Worm (Caenorhabditis elegans) whole organism, young adult: ENCODE data around the gene fbxb-1.

Experiments
- B0336.3 ChIP-seq: fragments of 200-800 bp; sonication (Bioruptor generic); IDR thresholded peaks from 2 replicates; pipeline ENCODE4 v1.3.6; 2022; ENCODE audit warnings: missing genetic modification characterization, missing compliant biosample characterization
- C06A6.2 ChIP-seq: fragments of 200-800 bp; sonication (Bioruptor generic); conservative IDR thresholded peaks from 2 replicates; pipeline ENCODE4 v1.3.6; 2022; ENCODE audit warnings: missing genetic modification characterization, missing compliant biosample characterization
- F10E7.11 ChIP-seq: sonication (generic microtip); optimal IDR thresholded peaks from 2 replicates; lab custom pipeline; 2017; ENCODE audit warnings: mild to moderate bottlenecking, missing genetic modification characterization, moderate library complexity, missing compliant biosample characterization
- F33H1.4 ChIP-seq: fragments of 200-800 bp; sonication (Bioruptor generic); IDR thresholded peaks from 2 replicates; pipeline ENCODE4 v1.3.6; 2022; ENCODE audit warnings: missing genetic modification reagents, missing genetic modification characterization, missing compliant biosample characterization
- F49E8.2 ChIP-seq: sonication (generic microtip); optimal IDR thresholded peaks from 3 replicates; lab custom pipeline; 2017; ENCODE audit warnings: missing genetic modification characterization, mild to moderate bottlenecking, missing compliant biosample characterization, antibody characterized with exemption, moderate library complexity; ENCODE audit not compliant: insufficient read depth
- K12H6.12 ChIP-seq: fragments of 200-800 bp; sonication (Bioruptor generic); optimal IDR thresholded peaks from 2 replicates; lab custom pipeline; 2018; ENCODE audit warnings: mild to moderate bottlenecking, missing genetic modification characterization, missing compliant biosample characterization
- T07F8.4 ChIP-seq: sonication (generic microtip); optimal IDR thresholded peaks from 2 replicates; lab custom pipeline; 2016; ENCODE audit warnings: mild to moderate bottlenecking, missing genetic modification characterization, moderate library complexity, missing compliant biosample characterization
- Y79H2A.3 ChIP-seq: fragments of 200-800 bp; sonication (Bioruptor generic); conservative IDR thresholded peaks from 2 replicates; pipeline ENCODE4 v1.3.6; 2022; ENCODE audit warnings: missing genetic modification reagents, missing genetic modification characterization, missing compliant biosample characterization
- Y95B8A.8 ChIP-seq: fragments of 200-800 bp; sonication (Bioruptor generic); IDR thresholded peaks from 2 replicates; pipeline ENCODE4 v1.3.6; 2022; ENCODE audit warnings: missing genetic modification reagents, missing genetic modification characterization, missing compliant biosample characterization
- akir-1 ChIP-seq: fragments of 200-800 bp; sonication (Bioruptor generic); optimal IDR thresholded peaks from 2 replicates; lab custom pipeline; 2018; ENCODE audit warnings: mild to moderate bottlenecking, missing genetic modification characterization, moderate library complexity, missing compliant biosample characterization
- ama-1 ChIP-seq, 3 experiments: fragments of 150-350 bp in 1 of 3; sonication (generic microtip) in 2 of 3; optimal IDR thresholded peaks; 2 replicates each; lab custom pipeline; 2014 to 2018; ENCODE audit warnings: missing biosample characterization in 2 of 3, missing genetic modification characterization in 2 of 3, missing genetic modification reagents in 2 of 3
- aptf-2 ChIP-seq: fragments of 200-800 bp; sonication (Bioruptor generic); conservative IDR thresholded peaks from 2 replicates; pipeline ENCODE4 v1.3.6; 2022; ENCODE audit warnings: missing genetic modification reagents, missing genetic modification characterization, missing compliant biosample characterization
- bed-1 ChIP-seq: fragments of 200-800 bp; sonication (Bioruptor generic); IDR thresholded peaks from 2 replicates; pipeline ENCODE4 v1.3.6; 2022; ENCODE audit warnings: missing genetic modification reagents, missing genetic modification characterization, missing compliant biosample characterization
- cebp-2 ChIP-seq: fragments of 200-800 bp; sonication (Bioruptor generic); IDR thresholded peaks from 2 replicates; pipeline ENCODE4 v1.3.6; 2022; ENCODE audit warnings: missing genetic modification characterization, missing compliant biosample characterization
- ceh-100 ChIP-seq: fragments of 200-800 bp; sonication (Bioruptor generic); IDR thresholded peaks from 2 replicates; pipeline ENCODE4 v1.3.6; 2022; ENCODE audit warnings: missing genetic modification reagents, missing genetic modification characterization, missing compliant biosample characterization
- ceh-27 ChIP-seq: fragments of 200-800 bp; sonication (Bioruptor generic); optimal IDR thresholded peaks from 2 replicates; lab custom pipeline; 2018; ENCODE audit warnings: mild to moderate bottlenecking, missing genetic modification characterization, moderate library complexity, missing compliant biosample characterization
- ceh-58 ChIP-seq: fragments of 200-800 bp; sonication (Bioruptor generic); IDR thresholded peaks from 2 replicates; pipeline ENCODE4 v1.3.6; 2022; ENCODE audit warnings: missing genetic modification characterization, missing compliant biosample characterization
- ceh-79 ChIP-seq: sonication (generic microtip); optimal IDR thresholded peaks from 2 replicates; lab custom pipeline; 2017; ENCODE audit warnings: mild to moderate bottlenecking, missing genetic modification characterization, missing compliant biosample characterization
- dpff-1 ChIP-seq: sonication (generic microtip); optimal IDR thresholded peaks from 2 replicates; lab custom pipeline; 2017; ENCODE audit warnings: mild to moderate bottlenecking, missing genetic modification characterization, missing compliant biosample characterization
- efl-1 ChIP-seq: fragments of 150-350 bp; optimal IDR thresholded peaks from 2 replicates; lab custom pipeline; 2014; ENCODE audit warnings: missing biosample characterization, missing genetic modification reagents, missing genetic modification characterization
- egrh-3 ChIP-seq: fragments of 200-800 bp; sonication (Bioruptor generic); IDR thresholded peaks from 2 replicates; pipeline ENCODE4 v1.3.6; 2022; ENCODE audit warnings: missing genetic modification reagents, missing genetic modification characterization, missing compliant biosample characterization
- lin-26 ChIP-seq: fragments of 200-800 bp; sonication (Bioruptor generic); IDR thresholded peaks from 2 replicates; pipeline ENCODE4 v1.3.6; 2022; ENCODE audit warnings: missing genetic modification reagents, missing genetic modification characterization, missing compliant biosample characterization
- madf-3 ChIP-seq: fragments of 200-800 bp; sonication (Bioruptor generic); IDR thresholded peaks from 2 replicates; pipeline ENCODE4 v1.3.6; 2022; ENCODE audit warnings: missing genetic modification reagents, missing genetic modification characterization, missing compliant biosample characterization
- madf-8 ChIP-seq: fragments of 200-800 bp; sonication (Bioruptor generic); conservative IDR thresholded peaks from 2 replicates; pipeline ENCODE4 v1.3.6; 2022; ENCODE audit warnings: missing genetic modification reagents, missing genetic modification characterization, missing compliant biosample characterization
- mel-28 ChIP-seq: sonication (generic microtip); optimal IDR thresholded peaks from 2 replicates; lab custom pipeline; 2016; ENCODE audit warnings: borderline replicate concordance, mild to moderate bottlenecking, missing genetic modification characterization, missing compliant biosample characterization
- mes-4 ChIP-seq: sonication (generic microtip); optimal IDR thresholded peaks from 2 replicates; lab custom pipeline; 2016; ENCODE audit warnings: missing genotype, missing genetic modification characterization, missing compliant biosample characterization
- nfya-1 ChIP-seq: sonication (generic microtip); optimal IDR thresholded peaks from 2 replicates; lab custom pipeline; 2017; ENCODE audit warnings: antibody characterized with exemption, missing compliant biosample characterization, missing genetic modification characterization, borderline replicate concordance; ENCODE audit not compliant: insufficient read depth
- nhr-120 ChIP-seq: fragments of 200-800 bp; sonication (Bioruptor generic); IDR thresholded peaks from 2 replicates; pipeline ENCODE4 v1.3.6; 2022; ENCODE audit warnings: missing genetic modification characterization, missing compliant biosample characterization
- nhr-27 ChIP-seq: fragments of 200-800 bp; sonication (Bioruptor generic); optimal IDR thresholded peaks from 2 replicates; lab custom pipeline; 2018; ENCODE audit warnings: mild to moderate bottlenecking, missing genetic modification characterization, moderate library complexity, missing compliant biosample characterization
- rcor-1 ChIP-seq: fragments of 200-800 bp; sonication (Bioruptor generic); IDR thresholded peaks from 2 replicates; pipeline ENCODE4 v1.3.6; 2022; ENCODE audit warnings: missing genetic modification reagents, missing genetic modification characterization, missing compliant biosample characterization
- rpc-1 ChIP-seq, 2 experiments: fragments of 150-350 bp in 1 of 2; sonication (generic microtip) in 1 of 2; optimal IDR thresholded peaks; 2 replicates each; lab custom pipeline; 2014 to 2018; ENCODE audit warnings: missing biosample characterization in 1 of 2, missing genetic modification characterization in 1 of 2, missing genetic modification reagents in 1 of 2, missing genotype in 1 of 2
- sdz-38 ChIP-seq: sonication (generic microtip); optimal IDR thresholded peaks from 2 replicates; lab custom pipeline; 2016; ENCODE audit warnings: missing genotype, missing genetic modification characterization, missing compliant biosample characterization
- sea-2 ChIP-seq: fragments of 200-800 bp; sonication (Bioruptor generic); IDR thresholded peaks from 2 replicates; pipeline ENCODE4 v1.3.6; 2022; ENCODE audit warnings: missing genetic modification characterization, missing compliant biosample characterization
- snpc-1.1 ChIP-seq: sonication (generic microtip); optimal IDR thresholded peaks from 2 replicates; lab custom pipeline; 2017; ENCODE audit warnings: missing genetic modification characterization, mild to moderate bottlenecking, missing compliant biosample characterization, antibody characterized with exemption, moderate library complexity, missing genotype, missing genetic modification reagents; ENCODE audit not compliant: insufficient read depth
- snpc-1.3 ChIP-seq: sonication (generic microtip); optimal IDR thresholded peaks from 2 replicates; lab custom pipeline; 2017; ENCODE audit warnings: missing genetic modification characterization, mild to moderate bottlenecking, missing compliant biosample characterization, antibody characterized with exemption, moderate library complexity, missing genotype, missing genetic modification reagents; ENCODE audit not compliant: insufficient read depth
- somi-1 ChIP-seq: fragments of 200-800 bp; sonication (Bioruptor generic); optimal IDR thresholded peaks from 2 replicates; lab custom pipeline; 2018; ENCODE audit warnings: mild to moderate bottlenecking, missing genetic modification characterization, missing compliant biosample characterization
- tlf-1 ChIP-seq: fragments of 200-800 bp; sonication (Bioruptor generic); optimal IDR thresholded peaks from 2 replicates; lab custom pipeline; 2018; ENCODE audit warnings: mild to moderate bottlenecking, missing genetic modification characterization, missing compliant biosample characterization
- xnd-1 ChIP-seq: sonication (generic microtip); optimal IDR thresholded peaks from 2 replicates; lab custom pipeline; 2016; ENCODE audit warnings: missing genotype, missing genetic modification reagents, missing genetic modification characterization, missing compliant biosample characterization
- zim-3 ChIP-seq: sonication (generic microtip); optimal IDR thresholded peaks from 2 replicates; lab custom pipeline; 2017; ENCODE audit warnings: mild to moderate bottlenecking, missing genetic modification characterization, moderate library complexity, missing compliant biosample characterization

fbxb-1 gene

DNA sequence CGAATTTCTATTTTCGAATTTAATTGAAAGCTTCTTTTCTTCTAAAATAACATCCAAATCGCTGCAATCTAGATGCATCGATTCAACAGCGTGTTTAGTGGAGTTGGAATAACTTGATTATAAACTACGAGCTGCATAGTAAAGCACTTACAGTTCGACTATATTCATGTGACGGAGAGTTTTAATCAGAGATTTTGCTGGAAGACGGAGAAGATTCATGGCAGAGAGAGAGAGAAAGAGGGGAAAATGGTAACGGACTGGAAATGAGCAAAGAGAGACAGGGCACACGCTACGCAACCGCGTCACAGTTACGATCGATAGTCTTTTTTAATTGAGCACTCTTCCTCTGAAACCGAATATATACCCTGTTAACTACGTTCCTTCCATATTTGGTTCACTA is 6.7 kb upstream of the fbxb-1 start, which contains the start of gene fbxb-116:
fbxb-116 (plus strand) TSS at position 301 of the 400 bp plus-strand sequence.
- TF ChIP-seq rpc-1 (optimal IDR thresholded peaks at IDR 0.05; lab: Kevin White, UChicago) (no peak), rpc-1 (tag; optimal IDR thresholded peaks at IDR 0.05; lab: Kevin White, UChicago) (no peak), madf-3 (GFP tag; lab: Robert Waterston, UW) (no peak), ama-1 (optimal IDR thresholded peaks at IDR 0.05; lab: Kevin White, UChicago) (no peak), ama-1 (GFP tag; optimal IDR thresholded peaks at IDR 0.05; lab: Kevin White, UChicago) (no peak), K12H6.12 (tag; lab: Kevin White, UChicago) (no peak), Y95B8A.8 (GFP tag; lab: Robert Waterston, UW) (no peak), F49E8.2 (tag; lab: Kevin White, UChicago) (no peak), F10E7.11 (tag; lab: Kevin White, UChicago) (no peak), ceh-100 (GFP tag; lab: Robert Waterston, UW) (no peak), nfya-1 (tag; lab: Kevin White, UChicago) (no peak), T07F8.4 (no peak), rcor-1 (GFP tag; lab: Robert Waterston, UW) (no peak), tlf-1 (GFP tag; lab: Kevin White, UChicago) (no peak)

DNA sequence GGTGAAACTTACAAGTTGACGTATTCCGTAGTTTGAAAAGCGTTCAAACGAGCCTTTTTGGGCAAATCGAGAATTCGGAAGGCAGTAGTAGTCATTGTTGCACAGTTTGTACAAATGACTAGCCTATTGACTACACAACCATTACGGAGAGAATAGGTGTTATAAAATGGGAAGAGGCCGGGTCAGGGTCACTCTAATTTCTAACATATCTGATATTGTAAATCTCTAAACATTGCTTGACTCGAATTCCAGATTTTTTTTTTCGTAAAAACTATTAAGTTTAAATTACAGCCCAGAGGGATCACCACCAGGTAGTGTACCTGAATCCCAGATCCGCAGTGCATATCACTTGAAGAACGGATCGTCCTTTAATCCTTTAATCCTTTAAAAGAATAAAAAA is 3.0 kb upstream of the fbxb-1 start, which contains the start of gene fbxb-2:
fbxb-2 (minus strand) TSS at position 101 of the 400 bp plus-strand sequence.
- no peak for TF ChIP-seq lin-26
- TF ChIP-seq aptf-2 (GFP tag; lab: Robert Waterston, UW) = no peak
- no peak for TF ChIP-seq sdz-38 (tag; lab: Kevin White, UChicago)
- no peak for TF ChIP-seq B0336.3 (GFP tag; lab: Robert Waterston, UW)
- TF ChIP-seq mes-4 (tag; lab: Kevin White, UChicago) = no peak
- no peak for TF ChIP-seq C06A6.2 (GFP tag; lab: Robert Waterston, UW)
- no peak for TF ChIP-seq bed-1 (GFP tag; lab: Robert Waterston, UW)
- no peak for TF ChIP-seq ceh-58
- TF ChIP-seq F33H1.4 = no peak
- no peak for TF ChIP-seq madf-8

DNA sequence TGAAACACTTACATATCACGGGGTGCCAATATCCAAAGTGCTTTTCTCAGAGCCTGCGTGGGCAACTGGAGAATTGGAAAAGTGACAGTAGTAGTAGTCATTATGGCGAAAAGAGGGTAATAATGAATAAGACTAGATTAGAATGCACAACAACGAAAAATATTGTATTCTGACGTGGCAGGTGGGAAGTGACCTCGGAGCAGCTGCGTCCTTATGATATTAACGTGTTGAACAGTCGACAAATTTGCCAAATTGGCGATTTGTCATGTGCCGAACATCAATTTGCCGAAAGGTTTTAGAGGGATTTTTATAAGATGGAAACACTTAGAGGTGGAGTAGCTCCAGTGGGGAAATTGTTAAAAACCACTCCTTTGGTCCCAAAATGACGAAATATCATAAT is 10.8 kb downstream of the fbxb-1 start, which contains the start of gene str-81:
str-81 (minus strand) TSS at position 101 of the 400 bp plus-strand sequence.
- no peak for TF ChIP-seq bed-1 (GFP tag; lab: Robert Waterston, UW)
- TF ChIP-seq nhr-120 (GFP tag; lab: Robert Waterston, UW) = no peak
- TF ChIP-seq zim-3 (tag; lab: Kevin White, UChicago) = no peak
- no peak for TF ChIP-seq snpc-1.3 (tag; lab: Kevin White, UChicago)
- no peak for TF ChIP-seq xnd-1
- no peak for TF ChIP-seq tlf-1 (GFP tag; lab: Kevin White, UChicago)
- TF ChIP-seq nhr-27 (tag; lab: Kevin White, UChicago) = no peak

DNA sequence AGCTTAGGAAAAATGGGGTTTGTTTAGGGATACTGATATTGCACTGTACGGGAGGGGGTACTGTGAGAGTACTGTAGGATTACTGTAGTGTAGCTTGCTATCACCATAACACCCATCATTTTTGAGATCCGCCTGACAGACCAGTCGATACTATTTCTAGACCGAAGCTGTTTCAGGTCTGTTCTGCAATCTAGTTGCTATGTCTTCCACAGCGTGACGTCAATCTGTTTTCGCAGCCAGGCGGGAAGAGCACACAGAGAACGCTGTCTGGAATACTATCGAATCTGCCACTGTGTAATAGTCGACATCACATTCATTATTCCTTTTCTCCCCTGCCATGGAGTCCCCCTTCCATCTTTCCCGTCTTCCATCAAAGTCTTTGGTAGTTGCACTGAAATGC is 11.7 kb downstream of the fbxb-1 start, which contains the start of gene F21D9.11:
F21D9.11 (plus strand) TSS at position 301 of the 400 bp plus-strand sequence.
- no peak for TF ChIP-seq akir-1 (GFP tag; lab: Kevin White, UChicago)
- no peak for TF ChIP-seq Y79H2A.3 (GFP tag; lab: Robert Waterston, UW)
- TF ChIP-seq dpff-1 (tag; lab: Kevin White, UChicago) = no peak
- no peak for TF ChIP-seq ceh-79
- no peak for TF ChIP-seq B0336.3 (GFP tag; lab: Robert Waterston, UW)
- no peak for TF ChIP-seq ceh-27 (GFP tag; lab: Kevin White, UChicago)
- TF ChIP-seq ceh-58 = no peak
- TF ChIP-seq sea-2 (GFP tag; lab: Robert Waterston, UW) = no peak
- TF ChIP-seq cebp-2 (GFP tag; lab: Robert Waterston, UW) = no peak
- no peak for TF ChIP-seq efl-1 (GFP tag; lab: Kevin White, UChicago)
- TF ChIP-seq rcor-1 (GFP tag; lab: Robert Waterston, UW) = no peak
- TF ChIP-seq madf-3 (GFP tag; lab: Robert Waterston, UW) = no peak
- no peak for TF ChIP-seq bed-1 (GFP tag; lab: Robert Waterston, UW)
- TF ChIP-seq egrh-3 (GFP tag; lab: Robert Waterston, UW) = no peak
- TF ChIP-seq Y95B8A.8 (GFP tag; lab: Robert Waterston, UW) = no peak
- TF ChIP-seq somi-1 (GFP tag; lab: Kevin White, UChicago) = no peak
- TF ChIP-seq mel-28 (tag; lab: Kevin White, UChicago) = no peak
- no peak for TF ChIP-seq K12H6.12 (tag; lab: Kevin White, UChicago)
- TF ChIP-seq snpc-1.1 (tag; lab: Kevin White, UChicago) = no peak
